Worm (Caenorhabditis elegans): ENCODE data around the gene phb-2.

The phb-2 gene

ce11 chrII:6207252-6207651 lies 44.0 kb upstream of the phb-2 start:
- no peak for TF ChIP-seq unc-55 (GFP tag; optimal IDR thresholded peaks at IDR 0.05)
- no peak for TF ChIP-seq gmeb-2 (tag; optimal IDR thresholded peaks at IDR 0.05)
- TF ChIP-seq ceh-14 (tag; optimal IDR thresholded peaks at IDR 0.05) = no peak
- TF ChIP-seq elt-4 (tag; optimal IDR thresholded peaks at IDR 0.05) = no peak
- peak; percentile 52 for TF ChIP-seq unc-42 (tag; optimal IDR thresholded peaks at IDR 0.05)
- no peak for TF ChIP-seq ttx-3 (tag; optimal IDR thresholded peaks at IDR 0.05)
- no peak for TF ChIP-seq tbx-7 (tag; optimal IDR thresholded peaks at IDR 0.05)
- TF ChIP-seq mec-3 (tag; optimal IDR thresholded peaks at IDR 0.05; ENCODE audit: borderline replicate concordance) = no peak

- TF ChIP-seq ttx-3 (tag; optimal IDR thresholded peaks at IDR 0.05) = no peak
- no peak for TF ChIP-seq ets-4 (tag; optimal IDR thresholded peaks at IDR 0.05)
- TF ChIP-seq pha-2 (tag; optimal IDR thresholded peaks at IDR 0.05) = no peak
Measured at ce11 chrII:6208116-6208515, 43.1 kb upstream of the phb-2 start, which contains the start of gene daf-37. Gene daf-37, minus strand, starts transcription at chrII:6208216.

- TF ChIP-seq rnt-1 (tag; optimal IDR thresholded peaks at IDR 0.05) (no peak), dmd-4 (tag; optimal IDR thresholded peaks at IDR 0.05; ENCODE audit: borderline replicate concordance) (no peak), sdc-2 (tag; optimal IDR thresholded peaks at IDR 0.05) (no peak), pat-9 (tag; optimal IDR thresholded peaks at IDR 0.05) (no peak), unc-3 (GFP tag; conservative IDR thresholded peaks at IDR 0.05) (no peak), unc-3 (tag; optimal IDR thresholded peaks at IDR 0.05) (no peak), pag-3 (tag; optimal IDR thresholded peaks at IDR 0.05; ENCODE audit: borderline replicate concordance) (no peak)
Measured at ce11 chrII:6219346-6219745, 31.9 kb upstream of the phb-2 start, which contains the start of gene mks-2. Gene mks-2, minus strand, starts transcription at chrII:6219446.

- TF ChIP-seq F13H6.1 (tag; optimal IDR thresholded peaks at IDR 0.05) (no peak), dve-1 (tag; optimal IDR thresholded peaks at IDR 0.05) (no peak), unc-42 (tag; optimal IDR thresholded peaks at IDR 0.05) (no peak), sox-4 (tag; optimal IDR thresholded peaks at IDR 0.05) (no peak), rnt-1 (tag; optimal IDR thresholded peaks at IDR 0.05) (no peak), K02D7.2 (tag; optimal IDR thresholded peaks at IDR 0.05) (no peak), ceh-14 (tag; optimal IDR thresholded peaks at IDR 0.05) (no peak), odd-2 (tag; optimal IDR thresholded peaks at IDR 0.05) (no peak), fax-1 (tag; optimal IDR thresholded peaks at IDR 0.05) (no peak), hlh-6 (tag; optimal IDR thresholded peaks at IDR 0.05) (no peak), sox-2 (GFP tag; IDR thresholded peaks at IDR 0.05) (no peak), npax-4 (tag; optimal IDR thresholded peaks at IDR 0.05) (no peak), ceh-18 (tag; optimal IDR thresholded peaks at IDR 0.05) (no peak), ceh-45 (GFP tag; IDR thresholded peaks at IDR 0.05) (no peak), nhr-232 (tag; optimal IDR thresholded peaks at IDR 0.05) (no peak), ahr-1 (tag; optimal IDR thresholded peaks at IDR 0.05) (no peak), pax-1 (tag; optimal IDR thresholded peaks at IDR 0.05) (no peak), lim-6 (tag; optimal IDR thresholded peaks at IDR 0.05) (no peak)
Measured at ce11 chrII:6221470-6221869, 29.7 kb upstream of the phb-2 start.

ce11 chrII:6222558-6222957 lies 28.7 kb upstream of the phb-2 start, which contains the start of gene C30B5.6:
Gene C30B5.6, minus strand, starts transcription at chrII:6222658.
- TF ChIP-seq sdc-2 (tag; optimal IDR thresholded peaks at IDR 0.05) (no peak), ceh-14 (tag; optimal IDR thresholded peaks at IDR 0.05) (no peak), rnt-1 (tag; optimal IDR thresholded peaks at IDR 0.05) (no peak), pax-1 (tag; optimal IDR thresholded peaks at IDR 0.05) (no peak), dve-1 (tag; optimal IDR thresholded peaks at IDR 0.05) (no peak), K02D7.2 (tag; optimal IDR thresholded peaks at IDR 0.05) (no peak), dmd-4 (tag; optimal IDR thresholded peaks at IDR 0.05; ENCODE audit: borderline replicate concordance) (no peak), F13H6.1 (tag; optimal IDR thresholded peaks at IDR 0.05) (no peak), ceh-6 (GFP tag; optimal IDR thresholded peaks at IDR 0.05) (no peak), pha-2 (tag; optimal IDR thresholded peaks at IDR 0.05) (no peak), tbx-2 (tag; optimal IDR thresholded peaks at IDR 0.05) (no peak), ceh-31 (tag; optimal IDR thresholded peaks at IDR 0.05) (no peak)
